Worm (Caenorhabditis elegans) whole organism, late embryonic: Measurements from ENCODE around the gene C25H3.1.

Source experiments
- F13H6.1 ChIP-seq: sonication (generic microtip); optimal IDR thresholded peaks from 2 replicates; lab custom pipeline; 2016; ENCODE audit warnings: missing genetic modification characterization, missing compliant biosample characterization
- ahr-1 ChIP-seq: sonication (generic microtip); optimal IDR thresholded peaks from 2 replicates; lab custom pipeline; 2016; ENCODE audit warnings: missing genetic modification characterization, missing compliant biosample characterization
- ceh-18 ChIP-seq: sonication (generic microtip); optimal IDR thresholded peaks from 2 replicates; lab custom pipeline; 2016; ENCODE audit warnings: missing genetic modification characterization, missing compliant biosample characterization
- ceh-19 ChIP-seq: fragments of 200-800 bp; sonication (Bioruptor generic); optimal IDR thresholded peaks from 2 replicates; lab custom pipeline; 2018; ENCODE audit warnings: mild to moderate bottlenecking, missing genetic modification characterization, missing compliant biosample characterization
- ceh-22 ChIP-seq: sonication (generic microtip); optimal IDR thresholded peaks from 2 replicates; lab custom pipeline; 2017; ENCODE audit warnings: missing biosample characterization, missing genetic modification characterization
- ceh-24 ChIP-seq: sonication (generic microtip); optimal IDR thresholded peaks from 2 replicates; lab custom pipeline; 2016; ENCODE audit warnings: mild to moderate bottlenecking, missing genetic modification characterization, missing compliant biosample characterization
- ceh-34 ChIP-seq: sonication (generic microtip); optimal IDR thresholded peaks from 2 replicates; lab custom pipeline; 2016; ENCODE audit warnings: mild to moderate bottlenecking, missing genetic modification characterization, missing compliant biosample characterization
- ceh-6 ChIP-seq: fragments of 200-800 bp; sonication (Bioruptor generic); optimal IDR thresholded peaks from 2 replicates; lab custom pipeline; 2018; ENCODE audit warnings: mild to moderate bottlenecking, missing genetic modification characterization, missing compliant biosample characterization
- che-1 ChIP-seq: sonication (generic microtip); optimal IDR thresholded peaks from 2 replicates; lab custom pipeline; 2016; ENCODE audit warnings: mild to moderate bottlenecking, missing genetic modification characterization, missing compliant biosample characterization
- dve-1 ChIP-seq: sonication (generic microtip); optimal IDR thresholded peaks from 2 replicates; lab custom pipeline; 2017; ENCODE audit warnings: antibody characterized with exemption, mild to moderate bottlenecking, missing genetic modification characterization, missing compliant biosample characterization
- elt-4 ChIP-seq: sonication (generic microtip); optimal IDR thresholded peaks from 2 replicates; lab custom pipeline; 2016; ENCODE audit warnings: missing genetic modification characterization, missing compliant biosample characterization
- ets-4 ChIP-seq: sonication (generic microtip); optimal IDR thresholded peaks from 2 replicates; lab custom pipeline; 2016; ENCODE audit warnings: missing genetic modification characterization, missing compliant biosample characterization
- fax-1 ChIP-seq: sonication (generic microtip); optimal IDR thresholded peaks from 2 replicates; lab custom pipeline; 2016; ENCODE audit warnings: missing genotype, missing genetic modification characterization, missing compliant biosample characterization
- fkh-10 ChIP-seq: fragments of 150-350 bp; optimal IDR thresholded peaks from 2 replicates; lab custom pipeline; 2014; ENCODE audit warnings: missing biosample characterization, missing genetic modification reagents, missing genetic modification characterization
- gmeb-2 ChIP-seq: sonication (generic microtip); optimal IDR thresholded peaks from 2 replicates; lab custom pipeline; 2016; ENCODE audit warnings: missing genetic modification characterization, inconsistent platforms, missing compliant biosample characterization
- hlh-15 ChIP-seq: sonication (generic microtip); optimal IDR thresholded peaks from 2 replicates; lab custom pipeline; 2016; ENCODE audit warnings: missing genetic modification characterization, missing compliant biosample characterization
- hlh-8 ChIP-seq: sonication (generic microtip); optimal IDR thresholded peaks from 2 replicates; lab custom pipeline; 2016; ENCODE audit warnings: missing genotype, missing genetic modification characterization, missing compliant biosample characterization
- lim-6 ChIP-seq: sonication (generic microtip); optimal IDR thresholded peaks from 2 replicates; lab custom pipeline; 2016; ENCODE audit warnings: missing genetic modification characterization, missing compliant biosample characterization
- lin-11 ChIP-seq: fragments of 200-800 bp; sonication (Bioruptor generic); optimal IDR thresholded peaks from 2 replicates; lab custom pipeline; 2018; ENCODE audit warnings: mild to moderate bottlenecking, missing genetic modification characterization, missing compliant biosample characterization
- madf-2 ChIP-seq: sonication (generic microtip); optimal IDR thresholded peaks from 2 replicates; lab custom pipeline; 2017; ENCODE audit warnings: missing genetic modification characterization, missing compliant biosample characterization
- nhr-11 ChIP-seq: fragments of 150-350 bp; optimal IDR thresholded peaks from 2 replicates; lab custom pipeline; 2014; ENCODE audit warnings: missing biosample characterization, missing genetic modification characterization
- nhr-232 ChIP-seq: sonication (generic microtip); optimal IDR thresholded peaks from 2 replicates; lab custom pipeline; 2016; ENCODE audit warnings: missing genetic modification characterization, missing compliant biosample characterization
- npax-4 ChIP-seq: sonication (generic microtip); optimal IDR thresholded peaks from 2 replicates; lab custom pipeline; 2016; ENCODE audit warnings: missing genetic modification characterization, missing compliant biosample characterization
- pag-3 ChIP-seq: sonication (generic microtip); optimal IDR thresholded peaks from 2 replicates; lab custom pipeline; 2016; ENCODE audit warnings: missing compliant biosample characterization, missing genetic modification characterization, borderline replicate concordance
- pat-9 ChIP-seq: fragments of 200-800 bp; sonication (Bioruptor generic); optimal IDR thresholded peaks from 2 replicates; lab custom pipeline; 2018; ENCODE audit warnings: mild to moderate bottlenecking, missing genetic modification characterization, moderate library complexity, missing compliant biosample characterization
- pha-2 ChIP-seq: sonication (generic microtip); optimal IDR thresholded peaks from 2 replicates; lab custom pipeline; 2017; ENCODE audit warnings: mild to moderate bottlenecking, missing genetic modification characterization, missing compliant biosample characterization
- pros-1 ChIP-seq: fragments of 150-350 bp; optimal IDR thresholded peaks from 2 replicates; lab custom pipeline; 2014; ENCODE audit warnings: missing biosample characterization, missing genetic modification reagents, missing genetic modification characterization
- ref-2 ChIP-seq: sonication (generic microtip); optimal IDR thresholded peaks from 2 replicates; lab custom pipeline; 2016; ENCODE audit warnings: missing genetic modification characterization, missing compliant biosample characterization
- rnt-1 ChIP-seq: sonication (generic microtip); optimal IDR thresholded peaks from 2 replicates; lab custom pipeline; 2016; ENCODE audit warnings: missing genetic modification characterization, missing compliant biosample characterization
- sdc-2 ChIP-seq: sonication (generic microtip); optimal IDR thresholded peaks from 2 replicates; lab custom pipeline; 2016; ENCODE audit warnings: missing genotype, missing genetic modification characterization, missing compliant biosample characterization
- sox-4 ChIP-seq: sonication (generic microtip); optimal IDR thresholded peaks from 2 replicates; lab custom pipeline; 2017; ENCODE audit warnings: mild to moderate bottlenecking, missing genetic modification characterization, inconsistent platforms, missing compliant biosample characterization
- syd-9 ChIP-seq: sonication (generic microtip); optimal IDR thresholded peaks from 2 replicates; lab custom pipeline; 2016; ENCODE audit warnings: mild to moderate bottlenecking, missing genetic modification characterization, moderate library complexity, missing compliant biosample characterization
- tbx-7 ChIP-seq: sonication (generic microtip); optimal IDR thresholded peaks from 2 replicates; lab custom pipeline; 2016; ENCODE audit warnings: missing genotype, missing genetic modification characterization, missing compliant biosample characterization
- ttx-3 ChIP-seq: sonication (generic microtip); optimal IDR thresholded peaks from 2 replicates; lab custom pipeline; 2016; ENCODE audit warnings: missing genetic modification reagents, missing genetic modification characterization, missing compliant biosample characterization
- unc-3 ChIP-seq, 2 experiments: fragments of 200-800 bp in 1 of 2; sonication (Bioruptor generic) in 1 of 2; sonication (generic microtip) in 1 of 2; conservative IDR thresholded peaks in 1 of 2; optimal IDR thresholded peaks in 1 of 2; 2 replicates each; pipeline versions ENCODE4 v1.3.6 to Lab custom; 2016 to 2022; ENCODE audit warnings: missing compliant biosample characterization in 2 of 2, missing genetic modification characterization in 2 of 2, missing genetic modification reagents in 1 of 2
- unc-42 ChIP-seq: sonication (generic microtip); optimal IDR thresholded peaks from 2 replicates; lab custom pipeline; 2016; ENCODE audit warnings: missing genotype, missing genetic modification characterization, missing compliant biosample characterization
- zip-5 ChIP-seq: sonication (generic microtip); optimal IDR thresholded peaks from 2 replicates; lab custom pipeline; 2016; ENCODE audit warnings: missing genetic modification characterization, missing compliant biosample characterization
- ztf-16 ChIP-seq: sonication (generic microtip); optimal IDR thresholded peaks from 2 replicates; lab custom pipeline; 2017; ENCODE audit warnings: missing genetic modification characterization, missing compliant biosample characterization

The C25H3.1 gene

ce11 chrII:5727707-5728106 is 28.8 kb downstream of the C25H3.1 start, which contains the start of gene rab-3:
TSS of gene rab-3 (minus strand) at chrII:5727853.
- TF ChIP-seq zip-5 (tag; lab: Kevin White, UChicago) (no peak), sdc-2 (tag; lab: Kevin White, UChicago) (no peak), gmeb-2 (tag; lab: Kevin White, UChicago) (no peak), ceh-19 (GFP tag; lab: Kevin White, UChicago) (no peak), unc-42 (tag; lab: Kevin White, UChicago) (peak; percentile 78), npax-4 (tag; lab: Kevin White, UChicago) (no peak), ceh-6 (GFP tag; lab: Kevin White, UChicago) (no peak)

ce11 chrII:5730343-5731083 is 31.6 kb downstream of the C25H3.1 start, which contains the start of the genes C18A3.7 and C18A3.11:
TSS of gene C18A3.7 (minus strand) at chrII:5730443.
TSS of gene C18A3.11 (plus strand) at chrII:5731033.
- TF ChIP-seq unc-3 (GFP tag; conservative IDR thresholded peaks at IDR 0.05; lab: Robert Waterston, UW) (no peak), unc-3 (tag; optimal IDR thresholded peaks at IDR 0.05; lab: Kevin White, UChicago) (no peak), ztf-16 (tag; lab: Kevin White, UChicago) (no peak), pag-3 (tag; lab: Kevin White, UChicago) (no peak), pha-2 (tag; lab: Kevin White, UChicago) (no peak), fkh-10 (GFP tag; lab: Kevin White, UChicago) (no peak), unc-42 (tag; lab: Kevin White, UChicago) (no peak), npax-4 (tag; lab: Kevin White, UChicago) (no peak), syd-9 (tag; lab: Kevin White, UChicago) (no peak), ref-2 (no peak), pat-9 (tag; lab: Kevin White, UChicago) (no peak), gmeb-2 (tag; lab: Kevin White, UChicago) (no peak), dve-1 (no peak), pros-1 (no peak), F13H6.1 (no peak), nhr-11 (tag; lab: Kevin White, UChicago) (no peak), ets-4 (no peak), hlh-15 (tag; lab: Kevin White, UChicago) (no peak), ceh-24 (tag; lab: Kevin White, UChicago) (no peak), fax-1 (tag; lab: Kevin White, UChicago) (no peak)

- TF ChIP-seq elt-4 (tag; lab: Kevin White, UChicago) (no peak), madf-2 (tag; lab: Kevin White, UChicago) (no peak), ceh-34 (tag; lab: Kevin White, UChicago) (no peak), ceh-18 (tag; lab: Kevin White, UChicago) (no peak), ttx-3 (tag; lab: Kevin White, UChicago) (no peak), lin-11 (tag; lab: Kevin White, UChicago) (no peak), ceh-22 (tag; lab: Kevin White, UChicago) (no peak), lim-6 (tag; lab: Kevin White, UChicago) (no peak)
Observed at ce11 chrII:5734883-5735282, 36.0 kb downstream of the C25H3.1 start.

- no peak for TF ChIP-seq hlh-8 (tag; lab: Kevin White, UChicago)
- TF ChIP-seq ahr-1 (tag; lab: Kevin White, UChicago): no peak
- no peak for TF ChIP-seq che-1 (tag; lab: Kevin White, UChicago)
- TF ChIP-seq rnt-1 (tag; lab: Kevin White, UChicago): no peak
- no peak for TF ChIP-seq ceh-19 (GFP tag; lab: Kevin White, UChicago)
- no peak for TF ChIP-seq sox-4 (tag; lab: Kevin White, UChicago)
- no peak for TF ChIP-seq nhr-232 (tag; lab: Kevin White, UChicago)
- no peak for TF ChIP-seq fkh-10 (GFP tag; lab: Kevin White, UChicago)
- no peak for TF ChIP-seq hlh-15 (tag; lab: Kevin White, UChicago)
- TF ChIP-seq pat-9 (tag; lab: Kevin White, UChicago): no peak
- TF ChIP-seq tbx-7: no peak
- no peak for TF ChIP-seq unc-42 (tag; lab: Kevin White, UChicago)
- no peak for TF ChIP-seq elt-4 (tag; lab: Kevin White, UChicago)
- no peak for TF ChIP-seq gmeb-2 (tag; lab: Kevin White, UChicago)
Observed at ce11 chrII:5735744-5736143, 36.9 kb downstream of the C25H3.1 start.
